Fruit fly (Drosophila melanogaster) whole organism, wandering third instar larva: ENCODE measurements around the gene Fic.

ENCODE experiments used
- Abd-B ChIP-seq: fragments of >200 bp; optimal IDR thresholded peaks from 2 replicates; lab custom pipeline; 2017; ENCODE audit warnings: missing biosample characterization, missing genetic modification characterization
- CG32264 ChIP-seq: fragments of 200-800 bp; sonication (Bioruptor generic); optimal IDR thresholded peaks from 2 replicates; lab custom pipeline; 2016; ENCODE audit warnings: missing biosample characterization, missing genetic modification characterization
- CG9705 ChIP-seq: fragments of 200-800 bp; sonication (Bioruptor generic); optimal IDR thresholded peaks from 2 replicates; lab custom pipeline; 2018; ENCODE audit warnings: missing biosample characterization, mild to moderate bottlenecking, missing genetic modification characterization
- CrebA ChIP-seq: fragments of 200-800 bp; sonication (Bioruptor generic); optimal IDR thresholded peaks from 2 replicates; lab custom pipeline; 2016; ENCODE audit warnings: missing biosample characterization, mild to moderate bottlenecking, missing genetic modification characterization, borderline replicate concordance
- Dfd ChIP-seq: fragments of >200 bp; optimal IDR thresholded peaks from 2 replicates; lab custom pipeline; 2017; ENCODE audit warnings: missing biosample characterization, missing genetic modification characterization
- Dif ChIP-seq: fragments of 200-275, 200-300 bp; sonication (Bioruptor generic); optimal IDR thresholded peaks from 2 replicates; lab custom pipeline; 2018; ENCODE audit warnings: missing biosample characterization, missing genetic modification characterization; ENCODE audit not compliant: partially characterized antibody
- GATAd ChIP-seq: sonication (Bioruptor generic); optimal IDR thresholded peaks from 2 replicates; lab custom pipeline; 2016; ENCODE audit warnings: missing biosample characterization, missing genetic modification characterization
- HLH106 ChIP-seq: fragments of 200-800 bp; optimal IDR thresholded peaks from 3 replicates; lab custom pipeline; 2019; ENCODE audit warnings: missing biosample characterization, mild to moderate bottlenecking, missing genetic modification characterization, moderate library complexity
- Hnf4 ChIP-seq: fragments of 200-800 bp; sonication (Bioruptor generic); optimal IDR thresholded peaks from 2 replicates; lab custom pipeline; 2016; ENCODE audit warnings: missing biosample characterization, mild to moderate bottlenecking, missing genetic modification characterization
- Hr78 ChIP-seq: fragments of >200 bp; optimal IDR thresholded peaks from 2 replicates; lab custom pipeline; 2017; ENCODE audit warnings: missing biosample characterization, missing genetic modification characterization
- Hr83 ChIP-seq: fragments of 200-300 bp; sonication (Bioruptor generic); optimal IDR thresholded peaks from 2 replicates; lab custom pipeline; 2016; ENCODE audit warnings: missing biosample characterization, mild to moderate bottlenecking, missing genetic modification characterization, moderate library complexity; ENCODE audit not compliant: poor library complexity, severe bottlenecking
- Jra ChIP-seq: sonication (Bioruptor generic); optimal IDR thresholded peaks from 2 replicates; lab custom pipeline; 2016; ENCODE audit warnings: missing biosample characterization, missing genetic modification characterization
- Mio ChIP-seq: sonication (Bioruptor generic); optimal IDR thresholded peaks from 2 replicates; lab custom pipeline; 2016; ENCODE audit warnings: missing biosample characterization, missing genetic modification characterization
- Myc ChIP-seq: fragments of >200 bp; optimal IDR thresholded peaks from 2 replicates; lab custom pipeline; 2017
- N ChIP-seq: fragments of >200 bp; optimal IDR thresholded peaks from 2 replicates; lab custom pipeline; 2018; ENCODE audit warnings: missing biosample characterization, missing external identifiers, missing genetic modification characterization
- OdsH ChIP-seq: fragments of 200-800 bp; sonication (Bioruptor generic); optimal IDR thresholded peaks from 2 replicates; lab custom pipeline; 2016; ENCODE audit warnings: missing biosample characterization, mild to moderate bottlenecking, missing genetic modification characterization
- Rel ChIP-seq, 2 experiments: fragments of 200-800 bp; sonication (Bioruptor generic) in 1 of 2; optimal IDR thresholded peaks; 2 replicates in 1 of 2; 3 replicates in 1 of 2; lab custom pipeline; 2016 to 2019; ENCODE audit warnings: mild to moderate bottlenecking in 2 of 2, missing biosample characterization in 2 of 2, missing genetic modification characterization in 2 of 2, moderate library complexity in 1 of 2
- Sp1 ChIP-seq: fragments of 200-800 bp; sonication (Bioruptor generic); optimal IDR thresholded peaks from 3 replicates; lab custom pipeline; 2019; ENCODE audit warnings: missing biosample characterization, mild to moderate bottlenecking, missing genetic modification characterization, moderate library complexity
- Vsx2 ChIP-seq: fragments of 200-300, 225-300 bp; sonication (Bioruptor generic); optimal IDR thresholded peaks from 2 replicates; lab custom pipeline; 2018; ENCODE audit warnings: missing biosample characterization, missing genetic modification characterization; ENCODE audit not compliant: partially characterized antibody
- br ChIP-seq: fragments of 200-800 bp; sonication (Bioruptor generic); optimal IDR thresholded peaks from 2 replicates; lab custom pipeline; 2016; ENCODE audit warnings: missing biosample characterization, missing genetic modification characterization
- brk ChIP-seq: fragments of 200-800 bp; sonication (Bioruptor generic); optimal IDR thresholded peaks from 2 replicates; lab custom pipeline; 2016; ENCODE audit warnings: missing biosample characterization, mild to moderate bottlenecking, missing genetic modification characterization
- dl ChIP-seq, 2 experiments: fragments of 175-275, 200-275 bp in 1 of 2; fragments of 200-275 bp in 1 of 2; sonication (Bioruptor generic); optimal IDR thresholded peaks; lab custom pipeline; 2018; ENCODE audit warnings: mild to moderate bottlenecking in 2 of 2, missing biosample characterization in 2 of 2, missing genetic modification characterization in 2 of 2, moderate library complexity in 2 of 2; ENCODE audit not compliant: partially characterized antibody in 2 of 2, insufficient read depth in 1 of 2
- dmrt93B ChIP-seq: fragments of 200-800 bp; sonication (Bioruptor generic); optimal IDR thresholded peaks from 2 replicates; lab custom pipeline; 2018; ENCODE audit warnings: missing biosample characterization, mild to moderate bottlenecking, missing genetic modification characterization
- dsf ChIP-seq: sonication (Bioruptor generic); optimal IDR thresholded peaks from 2 replicates; lab custom pipeline; 2016; ENCODE audit warnings: missing biosample characterization, missing genetic modification characterization, borderline replicate concordance
- ey ChIP-seq: fragments of 200-800 bp; sonication (Bioruptor generic); optimal IDR thresholded peaks from 2 replicates; lab custom pipeline; 2016; ENCODE audit warnings: missing biosample characterization, missing genetic modification characterization
- foxo ChIP-seq, 2 experiments: fragments of 200-800 bp; sonication (Bioruptor generic); optimal IDR thresholded peaks; 2 replicates in 1 of 2; 3 replicates in 1 of 2; lab custom pipeline; 2016 to 2017; ENCODE audit warnings: missing biosample characterization in 2 of 2, missing genetic modification characterization in 2 of 2
- fru ChIP-seq: fragments of 200-800 bp; sonication (Bioruptor generic); optimal IDR thresholded peaks from 3 replicates; lab custom pipeline; 2016; ENCODE audit warnings: missing biosample characterization, mild to moderate bottlenecking, missing genetic modification characterization
- h ChIP-seq: fragments of 200-800 bp; sonication (Bioruptor generic); optimal IDR thresholded peaks from 3 replicates; lab custom pipeline; 2016; ENCODE audit warnings: missing biosample characterization, mild to moderate bottlenecking, missing genetic modification characterization
- jim ChIP-seq: fragments of 175-275, 200-325 bp; sonication (Bioruptor generic); optimal IDR thresholded peaks from 2 replicates; lab custom pipeline; 2016; ENCODE audit warnings: missing biosample characterization, mild to moderate bottlenecking, missing genetic modification characterization
- lola ChIP-seq: fragments of >200 bp; optimal IDR thresholded peaks from 2 replicates; lab custom pipeline; 2017; ENCODE audit warnings: missing biosample characterization, missing genetic modification characterization
- pan ChIP-seq: fragments of >200 bp; optimal IDR thresholded peaks from 2 replicates; lab custom pipeline; 2017
- psq ChIP-seq: fragments of 200-800 bp; sonication (Bioruptor generic); optimal IDR thresholded peaks from 3 replicates; lab custom pipeline; 2017; ENCODE audit warnings: missing biosample characterization, mild to moderate bottlenecking, missing genetic modification characterization, moderate library complexity
- rgr ChIP-seq: fragments of 200-800 bp; sonication (Bioruptor generic); optimal IDR thresholded peaks from 3 replicates; lab custom pipeline; 2016; ENCODE audit warnings: missing biosample characterization, mild to moderate bottlenecking, missing genetic modification characterization
- sage ChIP-seq: fragments of 200-800 bp; sonication (Bioruptor generic); optimal IDR thresholded peaks from 2 replicates; lab custom pipeline; 2016; ENCODE audit warnings: missing biosample characterization, mild to moderate bottlenecking, missing genetic modification characterization
- sv ChIP-seq: fragments of 200-800 bp; sonication (Bioruptor generic); optimal IDR thresholded peaks from 3 replicates; lab custom pipeline; 2016; ENCODE audit warnings: missing biosample characterization, missing genetic modification characterization
- tai ChIP-seq: sonication (Bioruptor generic); optimal IDR thresholded peaks from 2 replicates; lab custom pipeline; 2016; ENCODE audit warnings: missing biosample characterization, missing genetic modification characterization
- usp ChIP-seq: fragments of >200 bp; optimal IDR thresholded peaks from 2 replicates; lab custom pipeline; 2017; ENCODE audit warnings: missing biosample characterization, missing genetic modification characterization
- woc ChIP-seq: sonication (Bioruptor generic); optimal IDR thresholded peaks from 2 replicates; lab custom pipeline; 2016; ENCODE audit warnings: missing biosample characterization, mild to moderate bottlenecking, missing genetic modification characterization

Gene Fic

dm6 chr2L:6462259-6462658 lies 38.1 kb downstream of the Fic start:
- no peak for TF ChIP-seq ey (GFP tag; lab: Kevin White, UChicago)
- no peak for TF ChIP-seq woc (GFP tag; lab: Kevin White, UChicago)
- TF ChIP-seq rgr = no peak
- no peak for TF ChIP-seq lola (GFP tag; lab: Kevin White, UChicago)
- TF ChIP-seq foxo (GFP tag; optimal IDR thresholded peaks at IDR 0.05; lab: Kevin White, UChicago) = no peak
- no peak for TF ChIP-seq pan (lab: Kevin White, UChicago)
- TF ChIP-seq CG32264 (GFP tag; lab: Kevin White, UChicago) = no peak
- no peak for TF ChIP-seq CG9705 (GFP tag; lab: Kevin White, UChicago)
- TF ChIP-seq GATAd (GFP tag; lab: Kevin White, UChicago) = no peak
- TF ChIP-seq jim = no peak
- no peak for TF ChIP-seq Mio (GFP tag; lab: Kevin White, UChicago)
- no peak for TF ChIP-seq Rel (GFP tag; optimal IDR thresholded peaks at IDR 0.05; lab: Kevin White, UChicago)
- TF ChIP-seq Rel (tag; optimal IDR thresholded peaks at IDR 0.05; lab: Kevin White, UChicago) = no peak
- no peak for TF ChIP-seq dl (GFP tag; optimal IDR thresholded peaks at IDR 0.05; lab: Kevin White, UChicago; ENCODE audit: insufficient read depth in 1 of 2, partially characterized antibody in 2 of 2)
- TF ChIP-seq dsf (GFP tag; lab: Kevin White, UChicago) = no peak
- TF ChIP-seq Jra (GFP tag; lab: Kevin White, UChicago) = no peak
- TF ChIP-seq Hnf4 (GFP tag; lab: Kevin White, UChicago) = no peak
- no peak for TF ChIP-seq br (GFP tag; lab: Kevin White, UChicago)
- TF ChIP-seq Hr78 (GFP tag; lab: Kevin White, UChicago) = no peak
- TF ChIP-seq, all 38 proteins: peak for 0

- TF ChIP-seq h (GFP tag; lab: Kevin White, UChicago) (no peak), sage (GFP tag; lab: Kevin White, UChicago) (no peak), lola (GFP tag; lab: Kevin White, UChicago) (no peak), dmrt93B (GFP tag; lab: Kevin White, UChicago) (no peak), dsf (GFP tag; lab: Kevin White, UChicago) (no peak), pan (lab: Kevin White, UChicago) (no peak), Rel (GFP tag; optimal IDR thresholded peaks at IDR 0.05; lab: Kevin White, UChicago) (no peak), Rel (tag; optimal IDR thresholded peaks at IDR 0.05; lab: Kevin White, UChicago) (no peak), rgr (no peak), woc (GFP tag; lab: Kevin White, UChicago) (no peak), HLH106 (tag; lab: Kevin White, UChicago) (no peak), Jra (GFP tag; lab: Kevin White, UChicago) (no peak), Dfd (no peak), GATAd (GFP tag; lab: Kevin White, UChicago) (no peak), CrebA (no peak), CG9705 (GFP tag; lab: Kevin White, UChicago) (no peak), OdsH (no peak)
- TF ChIP-seq, all 38 proteins: peak for 0
These were observed 39.3 kb downstream of the Fic start for dm6 chr2L:6463392-6463791.

dm6 chr2L:6464270-6464669 lies 40.1 kb downstream of the Fic start:
- TF ChIP-seq CrebA = no peak
- peak in 1 of 2 experiments; percentile 0 for TF ChIP-seq foxo (GFP tag; optimal IDR thresholded peaks at IDR 0.05; lab: Kevin White, UChicago)

- TF ChIP-seq CrebA = no peak
- no peak for TF ChIP-seq lola (GFP tag; lab: Kevin White, UChicago)
- no peak for TF ChIP-seq dl (GFP tag; optimal IDR thresholded peaks at IDR 0.05; lab: Kevin White, UChicago; ENCODE audit: insufficient read depth in 1 of 2, partially characterized antibody in 2 of 2)
- TF ChIP-seq dsf (GFP tag; lab: Kevin White, UChicago) = no peak
- no peak for TF ChIP-seq sage (GFP tag; lab: Kevin White, UChicago)
- no peak for TF ChIP-seq Abd-B (GFP tag; lab: Kevin White, UChicago)
- no peak for TF ChIP-seq psq (GFP tag; lab: Kevin White, UChicago)
- TF ChIP-seq Dfd = no peak
- peak; percentile 18 for TF ChIP-seq br (GFP tag; lab: Kevin White, UChicago)
- no peak for TF ChIP-seq pan (lab: Kevin White, UChicago)
- TF ChIP-seq HLH106 (tag; lab: Kevin White, UChicago) = peak; percentile 16
- no peak for TF ChIP-seq usp
- TF ChIP-seq Dif (GFP tag; lab: Kevin White, UChicago) = no peak
- no peak for TF ChIP-seq woc (GFP tag; lab: Kevin White, UChicago)
- TF ChIP-seq brk (GFP tag; lab: Kevin White, UChicago) = peak; percentile 30
- no peak for TF ChIP-seq tai (GFP tag; lab: Kevin White, UChicago)
- TF ChIP-seq fru (GFP tag; lab: Kevin White, UChicago) = no peak
- TF ChIP-seq foxo (GFP tag; optimal IDR thresholded peaks at IDR 0.05; lab: Kevin White, UChicago) = no peak
- no peak for TF ChIP-seq ey (GFP tag; lab: Kevin White, UChicago)
- TF ChIP-seq jim = no peak
- peak; percentile 65 for TF ChIP-seq Hr83 (GFP tag; lab: Kevin White, UChicago)
- no peak for TF ChIP-seq Vsx2
- peak; percentile 51 for TF ChIP-seq h (GFP tag; lab: Kevin White, UChicago)
- TF ChIP-seq Sp1 (GFP tag; lab: Kevin White, UChicago) = peak; percentile 34
- TF ChIP-seq CG32264 (GFP tag; lab: Kevin White, UChicago) = no peak
- TF ChIP-seq Hr78 (GFP tag; lab: Kevin White, UChicago) = no peak
- TF ChIP-seq Rel (GFP tag; optimal IDR thresholded peaks at IDR 0.05; lab: Kevin White, UChicago) = no peak
- no peak for TF ChIP-seq Rel (tag; optimal IDR thresholded peaks at IDR 0.05; lab: Kevin White, UChicago)
- TF ChIP-seq GATAd (GFP tag; lab: Kevin White, UChicago) = no peak
- peak; percentile 27 for TF ChIP-seq CG9705 (GFP tag; lab: Kevin White, UChicago)
- TF ChIP-seq sv (GFP tag; lab: Kevin White, UChicago) = no peak
- TF ChIP-seq OdsH = peak; percentile 51
- TF ChIP-seq Myc (lab: Kevin White, UChicago) = no peak
- TF ChIP-seq Hnf4 (GFP tag; lab: Kevin White, UChicago) = no peak
- no peak for TF ChIP-seq Mio (GFP tag; lab: Kevin White, UChicago)
- TF ChIP-seq N (GFP tag; lab: Kevin White, UChicago) = no peak
- TF ChIP-seq dmrt93B (GFP tag; lab: Kevin White, UChicago) = no peak
These were observed 40.6 kb downstream of the Fic start for dm6 chr2L:6464780-6465179.
